Fruit fly (Drosophila melanogaster) whole organism: ENCODE measurements around the gene MED30.

Source experiments
- CG8478 ChIP-seq: fragments of >200 bp; optimal IDR thresholded peaks from 2 replicates; lab custom pipeline; 2018; ENCODE audit warnings: inconsistent platforms
- EcR ChIP-seq, 2 experiments: fragments of >200 bp; optimal IDR thresholded peaks; 2 replicates each; lab custom pipeline; 2017; ENCODE audit warnings: missing biosample characterization in 2 of 2, missing genetic modification characterization in 2 of 2, missing genetic modification reagents in 2 of 2
- pan ChIP-seq: fragments of >200 bp; optimal IDR thresholded peaks from 2 replicates; lab custom pipeline; 2017
- psq ChIP-seq: fragments of >200 bp; optimal IDR thresholded peaks from 2 replicates; lab custom pipeline; 2017
- usp ChIP-seq: fragments of >200 bp; optimal IDR thresholded peaks from 2 replicates; lab custom pipeline; 2017; ENCODE audit warnings: missing biosample characterization, missing genetic modification characterization, mixed read lengths

DNA sequence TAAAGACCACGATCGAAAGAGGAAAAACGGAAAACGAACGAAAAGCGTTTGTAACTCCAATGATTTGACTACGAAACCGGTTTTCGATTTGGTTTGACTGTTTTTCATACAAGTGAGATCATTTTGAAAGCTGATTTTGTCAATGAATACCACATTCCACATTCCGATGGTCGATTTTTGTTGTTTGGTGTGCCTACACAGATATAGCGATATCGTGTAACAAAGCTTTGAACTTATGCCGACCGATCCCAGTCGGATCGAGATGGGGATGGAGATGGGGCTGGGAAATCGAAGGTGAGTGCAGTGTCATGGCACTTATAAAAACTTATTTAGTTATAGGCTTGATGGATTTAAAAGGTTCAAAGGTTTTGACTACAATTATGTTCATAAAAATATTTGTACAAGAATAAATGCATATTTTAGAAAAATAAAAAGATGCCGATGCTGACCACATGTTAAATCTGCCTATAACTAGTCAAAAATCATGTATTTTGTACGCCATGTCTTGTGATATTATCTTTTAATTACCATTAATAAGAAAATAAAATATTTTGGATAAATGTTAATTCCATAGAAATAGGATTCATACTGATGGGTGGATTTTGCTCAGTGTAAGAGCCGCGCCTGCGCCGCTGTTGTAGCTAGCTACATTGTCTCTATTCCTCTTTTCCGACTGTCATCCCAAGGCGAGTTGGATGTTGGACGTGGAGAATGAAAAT, 11.6 kb downstream of the MED30 start:
- no peak for TF ChIP-seq usp (GFP tag; lab: Kevin White, UChicago)
- no peak for TF ChIP-seq CG8478
- no peak for TF ChIP-seq psq
- no peak for TF ChIP-seq EcR (GFP tag; optimal IDR thresholded peaks at IDR 0.05; lab: Kevin White, UChicago)
- no peak for TF ChIP-seq pan (lab: Kevin White, UChicago)
